Worm (Caenorhabditis elegans): ENCODE results near the gene F41E6.5.

DNA sequence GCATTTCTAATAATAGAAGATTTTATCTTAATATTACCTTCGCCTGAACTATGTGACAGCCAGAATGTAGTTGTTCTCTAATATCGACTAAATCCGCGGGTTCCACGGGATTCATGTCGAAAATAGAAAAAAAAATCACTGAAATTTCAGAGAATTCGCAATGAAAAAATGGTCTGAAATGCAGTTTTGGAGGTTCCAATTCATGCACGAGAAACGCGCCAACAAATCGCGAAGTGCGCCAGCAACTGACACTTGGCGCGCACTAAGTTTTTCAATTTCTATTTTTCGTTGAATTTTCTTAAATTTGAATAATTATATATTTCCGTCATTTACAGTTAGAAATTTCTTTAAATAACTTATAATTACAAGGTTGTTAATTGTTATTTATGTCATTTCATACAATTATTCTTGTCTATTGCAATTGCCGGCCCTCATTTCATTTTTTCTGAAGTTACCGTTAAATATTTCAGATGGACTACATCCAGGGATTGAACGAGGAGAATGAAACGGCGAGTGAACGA, 33.4 kb upstream of the F41E6.5 start, which contains the start of the genes F25G6.9 and symk-1:
- no peak for TF ChIP-seq unc-130 (GFP tag; optimal IDR thresholded peaks at IDR 0.05)
- TF ChIP-seq nhr-120 (GFP tag; IDR thresholded peaks at IDR 0.05), result no peak
- TF ChIP-seq fkh-3 (tag; optimal IDR thresholded peaks at IDR 0.05), result no peak
- TF ChIP-seq sea-2 (GFP tag; IDR thresholded peaks at IDR 0.05), result no peak
- TF ChIP-seq unc-62 (GFP tag; optimal IDR thresholded peaks at IDR 0.05), result no peak
- no peak for TF ChIP-seq ekl-4 (GFP tag; IDR thresholded peaks at IDR 0.05)
- no peak for TF ChIP-seq pha-4 (tag; optimal IDR thresholded peaks at IDR 0.05)
- peak; percentile 60; the same call in 1 of the 2 replicates for TF ChIP-seq rcor-1 (GFP tag; IDR thresholded peaks at IDR 0.05)
- TF ChIP-seq zfh-2 (GFP tag; conservative IDR thresholded peaks at IDR 0.05), result no peak
- TF ChIP-seq dox-1 (GFP tag; IDR thresholded peaks at IDR 0.05), result peak; percentile 55; the same call in 1 of the 2 replicates
